Worm (Caenorhabditis elegans): ENCODE results near the gene golg-2.

golg-2 gene

DNA sequence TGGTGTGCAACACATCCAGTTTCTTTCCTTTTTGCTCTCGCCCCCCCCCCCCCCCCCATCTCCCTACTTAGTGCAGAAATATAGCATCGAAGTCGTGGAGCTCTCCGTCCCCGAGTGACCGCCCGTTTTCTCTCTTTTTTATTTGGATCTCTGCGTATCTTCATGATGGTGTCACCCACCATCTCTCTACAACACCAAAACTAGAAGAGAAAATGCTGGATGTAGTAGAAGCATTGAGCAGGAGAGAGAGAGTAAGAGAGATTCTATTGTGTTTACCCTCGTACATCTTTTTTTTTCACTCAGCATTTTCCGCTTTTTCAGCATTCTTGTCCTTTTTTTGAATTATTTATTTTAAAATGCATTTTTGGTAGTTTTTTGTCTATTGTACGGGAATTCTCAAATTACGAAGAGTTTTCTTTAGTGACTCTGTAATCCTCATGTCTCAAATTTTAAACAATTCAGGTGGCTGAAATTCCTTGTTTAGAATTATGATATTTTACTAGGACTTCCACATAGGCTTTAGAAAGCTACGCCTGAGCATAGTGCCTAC lies 2.6 kb upstream of the golg-2 start (continued):
- TF ChIP-seq ZK546.5 (tag; optimal IDR thresholded peaks at IDR 0.05) (no peak), nhr-11 (tag; optimal IDR thresholded peaks at IDR 0.05) (no peak), lin-11 (tag; optimal IDR thresholded peaks at IDR 0.05) (no peak), F13H6.1 (tag; optimal IDR thresholded peaks at IDR 0.05) (peak; percentile 37), fos-1 (tag; optimal IDR thresholded peaks at IDR 0.05) (no peak), dmd-4 (tag; optimal IDR thresholded peaks at IDR 0.05) (no peak), Y55F3AM.14 (GFP tag; optimal IDR thresholded peaks at IDR 0.05) (no peak), ztf-11 (tag; optimal IDR thresholded peaks at IDR 0.05) (no peak), ceh-82 (tag; optimal IDR thresholded peaks at IDR 0.05) (no peak)

- peak; percentile 15 for TF ChIP-seq unc-55 (GFP tag; optimal IDR thresholded peaks at IDR 0.05)
- no peak for TF ChIP-seq nhr-23 (tag; optimal IDR thresholded peaks at IDR 0.05)
- no peak for TF ChIP-seq nhr-237 (tag; optimal IDR thresholded peaks at IDR 0.05)
- no peak for TF ChIP-seq alr-1 (tag; optimal IDR thresholded peaks at IDR 0.05)
- TF ChIP-seq nhr-129 (tag; optimal IDR thresholded peaks at IDR 0.05): no peak
- no peak for TF ChIP-seq sma-9 (GFP tag; optimal IDR thresholded peaks at IDR 0.05)
- no peak for TF ChIP-seq sma-9 (tag; optimal IDR thresholded peaks at IDR 0.05)
- no peak for TF ChIP-seq elt-1 (tag; optimal IDR thresholded peaks at IDR 0.05)
- no peak for TF ChIP-seq ztf-11 (tag; optimal IDR thresholded peaks at IDR 0.05)
- TF ChIP-seq aly-2 (tag; optimal IDR thresholded peaks at IDR 0.05): no peak
- TF ChIP-seq ztf-1 (GFP tag; conservative IDR thresholded peaks at IDR 0.05): no peak
- TF ChIP-seq ceh-16 (tag; optimal IDR thresholded peaks at IDR 0.05): no peak
- TF ChIP-seq ztf-4 (tag; optimal IDR thresholded peaks at IDR 0.05): no peak
- no peak for TF ChIP-seq gmeb-1 (tag; optimal IDR thresholded peaks at IDR 0.05)
- TF ChIP-seq mbf-1 (tag; optimal IDR thresholded peaks at IDR 0.05): no peak
- TF ChIP-seq lsy-2 (tag; optimal IDR thresholded peaks at IDR 0.05): peak in 1 of 2 experiments; percentile 7
- no peak for TF ChIP-seq ama-1 (optimal IDR thresholded peaks at IDR 0.05)
- peak; percentile 5 for TF ChIP-seq C34F6.9 (tag; optimal IDR thresholded peaks at IDR 0.05)
- TF ChIP-seq snpc-4 (tag; optimal IDR thresholded peaks at IDR 0.05): no peak
- TF ChIP-seq F13H6.1 (tag; optimal IDR thresholded peaks at IDR 0.05): no peak
Observed at ce11 chrII:5040631-5041156, 803 bp upstream of the golg-2 start, which contains the start of gene F33G12.7. Gene F33G12.7 (minus strand): TSS chrII:5040681.

ce11 chrII:5036128-5036527 lies 3.8 kb downstream of the golg-2 start, which contains the start of gene lrr-1:
Gene lrr-1 (minus strand): TSS chrII:5036439.
- no peak for TF ChIP-seq ama-1 (optimal IDR thresholded peaks at IDR 0.05)
- no peak for TF ChIP-seq unc-55 (GFP tag; optimal IDR thresholded peaks at IDR 0.05)
- no peak for TF ChIP-seq nhr-23 (tag; optimal IDR thresholded peaks at IDR 0.05)
- no peak for TF ChIP-seq peb-1 (tag; optimal IDR thresholded peaks at IDR 0.05)
- TF ChIP-seq unc-62 (GFP tag; optimal IDR thresholded peaks at IDR 0.05): no peak
- no peak for TF ChIP-seq zag-1 (tag; optimal IDR thresholded peaks at IDR 0.05)
- TF ChIP-seq ztf-1 (GFP tag; conservative IDR thresholded peaks at IDR 0.05): no peak
- TF ChIP-seq sma-9 (GFP tag; optimal IDR thresholded peaks at IDR 0.05): no peak
- TF ChIP-seq sma-9 (tag; optimal IDR thresholded peaks at IDR 0.05): no peak
- TF ChIP-seq elt-3 (tag; optimal IDR thresholded peaks at IDR 0.05): no peak
- TF ChIP-seq lin-13 (GFP tag; optimal IDR thresholded peaks at IDR 0.05): no peak
- no peak for TF ChIP-seq mdl-1 (tag; optimal IDR thresholded peaks at IDR 0.05)
- no peak for TF ChIP-seq ceh-16 (tag; optimal IDR thresholded peaks at IDR 0.05)
- no peak for TF ChIP-seq nhr-10 (tag; optimal IDR thresholded peaks at IDR 0.05)
- no peak for TF ChIP-seq blmp-1 (tag; optimal IDR thresholded peaks at IDR 0.05; ENCODE audit: insufficient read depth)

- TF ChIP-seq nhr-6 (tag; optimal IDR thresholded peaks at IDR 0.05): no peak
Observed at ce11 chrII:5033935-5034334, 6.0 kb downstream of the golg-2 start, which contains the start of gene F33G12.3. Gene F33G12.3 (minus strand): TSS chrII:5034035.

DNA sequence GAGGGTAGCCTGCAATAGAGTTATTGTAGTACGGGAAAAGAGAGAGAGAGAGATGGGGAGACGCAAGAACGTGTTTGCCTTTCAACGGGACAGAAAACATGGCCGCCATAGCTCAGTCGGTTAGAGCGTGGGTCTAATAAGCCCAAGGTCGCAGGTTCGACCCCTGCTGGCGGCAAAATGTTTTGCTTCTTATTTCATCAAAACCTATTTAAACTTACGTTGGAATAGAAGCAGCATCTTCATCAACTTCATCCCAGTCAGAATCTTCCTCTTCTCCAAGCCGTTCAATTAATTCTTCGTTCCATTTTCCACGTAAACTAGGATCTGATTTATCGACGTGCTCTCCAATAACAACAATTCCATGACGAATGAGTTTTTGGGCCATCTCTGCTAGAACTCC lies 7.2 kb downstream of the golg-2 start:
- TF ChIP-seq nhr-25 (tag; optimal IDR thresholded peaks at IDR 0.05) (peak; percentile 1), F13H6.1 (tag; optimal IDR thresholded peaks at IDR 0.05) (peak; percentile 70), egl-27 (tag; optimal IDR thresholded peaks at IDR 0.05) (peak; percentile 32), snpc-4 (tag; optimal IDR thresholded peaks at IDR 0.05) (peak; percentile 7), sma-3 (GFP tag; optimal IDR thresholded peaks at IDR 0.05) (peak; percentile 50), nhr-11 (tag; optimal IDR thresholded peaks at IDR 0.05) (no peak), nhr-12 (tag; optimal IDR thresholded peaks at IDR 0.05) (no peak), C34F6.9 (tag; optimal IDR thresholded peaks at IDR 0.05) (peak; percentile 34), unc-55 (GFP tag; optimal IDR thresholded peaks at IDR 0.05) (peak; percentile 55), sma-9 (GFP tag; optimal IDR thresholded peaks at IDR 0.05) (peak; percentile 26), sma-9 (tag; optimal IDR thresholded peaks at IDR 0.05) (no peak), lin-11 (tag; optimal IDR thresholded peaks at IDR 0.05) (peak; percentile 11), ceh-82 (tag; optimal IDR thresholded peaks at IDR 0.05) (no peak), unc-39 (tag; optimal IDR thresholded peaks at IDR 0.05) (no peak), skn-1 (tag; optimal IDR thresholded peaks at IDR 0.05) (no peak), lsy-2 (tag; optimal IDR thresholded peaks at IDR 0.05) (peak; percentile 32 to 59), mbf-1 (tag; optimal IDR thresholded peaks at IDR 0.05) (no peak), nhr-129 (tag; optimal IDR thresholded peaks at IDR 0.05) (peak; percentile 81), lin-13 (GFP tag; optimal IDR thresholded peaks at IDR 0.05) (peak; percentile 13), nhr-21 (tag; optimal IDR thresholded peaks at IDR 0.05) (peak; percentile 36), elt-3 (tag; optimal IDR thresholded peaks at IDR 0.05) (no peak), nhr-10 (tag; optimal IDR thresholded peaks at IDR 0.05) (no peak), aly-2 (tag; optimal IDR thresholded peaks at IDR 0.05) (no peak), nhr-6 (tag; optimal IDR thresholded peaks at IDR 0.05) (no peak), ZK546.5 (tag; optimal IDR thresholded peaks at IDR 0.05) (no peak), mdl-1 (tag; optimal IDR thresholded peaks at IDR 0.05) (peak in 1 of 2 experiments; percentile 10)

Measured in whole organism, L2 larva.